Worm (Caenorhabditis elegans) whole organism, L3 larva: Measurements from ENCODE around the gene sdc-3.

ENCODE experiments used
- R02D3.7 ChIP-seq: fragments of 150-350 bp; optimal IDR thresholded peaks from 2 replicates; lab custom pipeline; 2014; ENCODE audit warnings: missing biosample characterization, missing genetic modification characterization
- ZK546.5 ChIP-seq: sonication (generic microtip); optimal IDR thresholded peaks from 2 replicates; lab custom pipeline; 2017; ENCODE audit warnings: missing biosample characterization, missing genetic modification characterization
- aly-2 ChIP-seq: fragments of 150-350 bp; optimal IDR thresholded peaks from 2 replicates; lab custom pipeline; 2014; ENCODE audit warnings: missing biosample characterization, missing genetic modification characterization
- ama-1 ChIP-seq: fragments of 150-350 bp; optimal IDR thresholded peaks from 2 replicates; lab custom pipeline; 2018
- ceh-16 ChIP-seq: sonication (generic microtip); optimal IDR thresholded peaks from 2 replicates; lab custom pipeline; 2017; ENCODE audit warnings: missing biosample characterization, missing genetic modification characterization
- ceh-28 ChIP-seq: fragments of 150-350 bp; optimal IDR thresholded peaks from 2 replicates; lab custom pipeline; 2014; ENCODE audit warnings: missing biosample characterization, missing genetic modification reagents, missing genetic modification characterization
- ceh-9 ChIP-seq: sonication (generic microtip); optimal IDR thresholded peaks from 2 replicates; lab custom pipeline; 2018; ENCODE audit warnings: missing biosample characterization, missing genetic modification characterization
- egl-27 ChIP-seq: sonication (generic microtip); optimal IDR thresholded peaks from 4 replicates; lab custom pipeline; 2017; ENCODE audit warnings: missing biosample characterization, missing genetic modification reagents, missing genetic modification characterization
- egl-5 ChIP-seq: fragments of 150-350 bp; optimal IDR thresholded peaks from 2 replicates; lab custom pipeline; 2017; ENCODE audit warnings: missing biosample characterization, missing genetic modification reagents, missing genetic modification characterization, inconsistent platforms
- elt-1 ChIP-seq: fragments of 150-350 bp; optimal IDR thresholded peaks from 2 replicates; lab custom pipeline; 2014; ENCODE audit warnings: missing biosample characterization, missing genetic modification characterization
- elt-3 ChIP-seq, 3 experiments: fragments of 150-350 bp in 1 of 3; sonication (generic microtip) in 2 of 3; optimal IDR thresholded peaks; 2 replicates in 2 of 3; 4 replicates in 1 of 3; lab custom pipeline; 2014 to 2017; ENCODE audit warnings: missing biosample characterization in 3 of 3, missing genetic modification characterization in 3 of 3
- eor-1 ChIP-seq, 2 experiments: fragments of 150-350 bp; optimal IDR thresholded peaks; 2 replicates each; lab custom pipeline; 2014 to 2018; ENCODE audit warnings: missing biosample characterization in 2 of 2, missing genetic modification characterization in 2 of 2
- fkh-10 ChIP-seq: sonication (generic microtip); optimal IDR thresholded peaks from 2 replicates; lab custom pipeline; 2017; ENCODE audit warnings: missing biosample characterization, missing genetic modification reagents, missing genetic modification characterization
- fkh-2 ChIP-seq: fragments of 150-350 bp; optimal IDR thresholded peaks from 2 replicates; lab custom pipeline; 2014; ENCODE audit warnings: missing biosample characterization, missing genetic modification reagents, missing genetic modification characterization
- fos-1 ChIP-seq: fragments of 150-350 bp; optimal IDR thresholded peaks from 2 replicates; lab custom pipeline; 2014; ENCODE audit warnings: missing biosample characterization, missing genetic modification characterization
- jun-1 ChIP-seq: fragments of 150-350 bp; optimal IDR thresholded peaks from 2 replicates; lab custom pipeline; 2014; ENCODE audit warnings: missing biosample characterization, missing genetic modification reagents, missing genetic modification characterization
- lin-15B ChIP-seq: fragments of 150-350 bp; optimal IDR thresholded peaks from 2 replicates; lab custom pipeline; 2014; ENCODE audit warnings: missing biosample characterization, missing genetic modification characterization
- lin-39 ChIP-seq: fragments of 150-350 bp; optimal IDR thresholded peaks from 2 replicates; lab custom pipeline; 2018; ENCODE audit warnings: missing biosample characterization, missing genetic modification reagents, missing genetic modification characterization
- lsy-12 ChIP-seq: sonication (generic microtip); optimal IDR thresholded peaks from 2 replicates; lab custom pipeline; 2016; ENCODE audit warnings: mild to moderate bottlenecking, missing genetic modification characterization, missing compliant biosample characterization
- mdl-1 ChIP-seq: fragments of 150-350 bp; optimal IDR thresholded peaks from 2 replicates; lab custom pipeline; 2014; ENCODE audit warnings: missing biosample characterization, missing genetic modification characterization
- mml-1 ChIP-seq: fragments of 150-350 bp; sonication (generic microtip); optimal IDR thresholded peaks from 3 replicates; lab custom pipeline; 2014; ENCODE audit warnings: missing biosample characterization, missing genetic modification characterization
- nfya-1 ChIP-seq: sonication (generic microtip); optimal IDR thresholded peaks from 2 replicates; lab custom pipeline; 2017; ENCODE audit warnings: missing genetic modification characterization, mild to moderate bottlenecking, missing compliant biosample characterization, antibody characterized with exemption, moderate library complexity; ENCODE audit not compliant: insufficient read depth
- nhr-11 ChIP-seq: fragments of 150-350 bp; optimal IDR thresholded peaks from 2 replicates; lab custom pipeline; 2014; ENCODE audit warnings: missing biosample characterization, missing genetic modification characterization
- nhr-237 ChIP-seq: fragments of 150-350 bp; optimal IDR thresholded peaks from 2 replicates; lab custom pipeline; 2014; ENCODE audit warnings: missing biosample characterization, missing genetic modification characterization
- nhr-28 ChIP-seq: fragments of 150-350 bp; optimal IDR thresholded peaks from 2 replicates; lab custom pipeline; 2014; ENCODE audit warnings: missing biosample characterization, missing genetic modification characterization
- nhr-67 ChIP-seq: fragments of 150-350 bp; optimal IDR thresholded peaks from 2 replicates; lab custom pipeline; 2014; ENCODE audit warnings: missing biosample characterization, missing genetic modification characterization
- nhr-76 ChIP-seq: fragments of 150-350 bp; sonication (generic microtip); optimal IDR thresholded peaks from 5 replicates; lab custom pipeline; 2014; ENCODE audit warnings: missing biosample characterization, missing genetic modification characterization
- nhr-77 ChIP-seq: fragments of 150-350 bp; optimal IDR thresholded peaks from 2 replicates; lab custom pipeline; 2014; ENCODE audit warnings: missing biosample characterization, missing genetic modification characterization
- pha-4 ChIP-seq: fragments of 150-350 bp; optimal IDR thresholded peaks from 2 replicates; lab custom pipeline; 2014; ENCODE audit warnings: missing biosample characterization, missing genetic modification reagents, missing genetic modification characterization
- pqm-1 ChIP-seq: fragments of 150-350 bp; optimal IDR thresholded peaks from 2 replicates; lab custom pipeline; 2017; ENCODE audit warnings: missing biosample characterization, missing genetic modification characterization, inconsistent platforms
- skn-1 ChIP-seq: fragments of 150-350 bp; optimal IDR thresholded peaks from 2 replicates; lab custom pipeline; 2014; ENCODE audit warnings: missing biosample characterization, missing genetic modification characterization
- tbx-2 ChIP-seq: sonication (generic microtip); optimal IDR thresholded peaks from 2 replicates; lab custom pipeline; 2016; ENCODE audit warnings: mild to moderate bottlenecking, missing genetic modification characterization, missing compliant biosample characterization
- unc-62 ChIP-seq: fragments of 150-350 bp; sonication (generic microtip); optimal IDR thresholded peaks from 4 replicates; lab custom pipeline; 2014; ENCODE audit warnings: missing biosample characterization, missing genetic modification reagents, missing genetic modification characterization
- zag-1 ChIP-seq: fragments of 150-350 bp; optimal IDR thresholded peaks from 2 replicates; lab custom pipeline; 2014; ENCODE audit warnings: missing biosample characterization, missing genetic modification characterization
- ztf-11 ChIP-seq: fragments of 150-350 bp; optimal IDR thresholded peaks from 2 replicates; lab custom pipeline; 2014; ENCODE audit warnings: missing biosample characterization, missing genetic modification characterization
- ztf-4 ChIP-seq: fragments of 150-350 bp; optimal IDR thresholded peaks from 2 replicates; lab custom pipeline; 2014; ENCODE audit warnings: missing biosample characterization, missing genetic modification characterization

Gene sdc-3

DNA sequence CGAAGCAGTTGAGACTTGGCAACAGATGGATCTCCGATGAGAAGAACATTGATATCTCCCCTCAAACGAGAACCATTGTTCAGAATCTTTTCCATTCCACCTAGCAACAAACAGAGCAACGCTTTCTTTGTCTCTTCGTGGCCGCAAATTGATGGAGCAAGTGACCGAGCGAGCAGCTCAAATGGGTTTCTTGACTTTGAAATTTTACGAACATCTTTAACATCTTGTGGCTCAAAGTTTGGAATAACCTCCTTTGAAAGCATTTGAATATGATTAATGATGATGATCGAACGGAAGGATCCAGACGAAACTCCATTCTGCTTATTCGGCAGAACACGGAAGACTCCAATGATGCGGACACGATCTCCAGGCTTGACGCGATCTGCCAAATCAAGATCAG lies 10.4 kb upstream of the sdc-3 start:
- no peak for TF ChIP-seq R02D3.7 (tag; lab: Kevin White, UChicago)
- TF ChIP-seq nhr-237 (tag; lab: Kevin White, UChicago): no peak
- no peak for TF ChIP-seq nhr-76 (tag; lab: Kevin White, UChicago)
- no peak for TF ChIP-seq tbx-2 (tag; lab: Kevin White, UChicago)
- no peak for TF ChIP-seq pha-4
- no peak for TF ChIP-seq nhr-11
- no peak for TF ChIP-seq aly-2 (tag; lab: Kevin White, UChicago)
- TF ChIP-seq ztf-11 (tag; lab: Kevin White, UChicago): no peak
- TF ChIP-seq eor-1 (tag; optimal IDR thresholded peaks at IDR 0.05; lab: Kevin White, UChicago): no peak
- TF ChIP-seq elt-3 (tag; optimal IDR thresholded peaks at IDR 0.05; lab: Kevin White, UChicago): no peak

DNA sequence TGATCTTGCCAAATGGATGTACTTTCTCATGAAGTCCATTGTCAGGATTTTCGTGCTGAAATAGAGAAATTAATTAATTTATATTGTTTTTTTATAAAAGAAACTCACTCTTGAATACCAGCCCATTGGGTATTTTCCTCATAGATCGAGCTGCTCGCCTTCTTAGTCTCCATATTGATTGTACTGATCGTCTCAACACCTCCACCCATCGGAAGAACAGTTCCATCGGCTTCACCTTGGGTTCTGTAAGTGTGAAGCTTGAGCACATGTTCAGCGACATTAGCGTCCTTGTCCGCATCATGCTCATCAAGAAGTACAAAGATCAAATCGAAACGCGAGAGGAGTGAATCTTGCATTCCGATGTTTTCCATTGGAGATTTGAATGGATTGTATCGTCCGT lies 9.7 kb upstream of the sdc-3 start:
- TF ChIP-seq ztf-4 (tag; lab: Kevin White, UChicago) (no peak), skn-1 (tag; lab: Kevin White, UChicago) (no peak), ceh-9 (no peak), elt-3 (tag; optimal IDR thresholded peaks at IDR 0.05; lab: Kevin White, UChicago) (no peak), nhr-77 (tag; lab: Kevin White, UChicago) (no peak), ceh-16 (no peak), unc-62 (GFP tag; lab: Kevin White, UChicago) (no peak), ZK546.5 (tag; lab: Kevin White, UChicago) (no peak), lin-15B (tag; lab: Kevin White, UChicago) (no peak)
- TF ChIP-seq, all 47 proteins: peak for 0

- TF ChIP-seq ama-1 (lab: Kevin White, UChicago): no peak
- TF ChIP-seq mml-1 (tag; lab: Kevin White, UChicago): no peak
- no peak for TF ChIP-seq nhr-237 (tag; lab: Kevin White, UChicago)
- no peak for TF ChIP-seq nfya-1 (tag; lab: Kevin White, UChicago)
- TF ChIP-seq nhr-67 (tag; lab: Kevin White, UChicago): no peak
- no peak for TF ChIP-seq lin-39 (tag; lab: Kevin White, UChicago)
- TF ChIP-seq R02D3.7 (tag; lab: Kevin White, UChicago): no peak
- TF ChIP-seq fos-1 (tag; lab: Kevin White, UChicago): no peak
- no peak for TF ChIP-seq mdl-1
- no peak for TF ChIP-seq lsy-12
- TF ChIP-seq ztf-4 (tag; lab: Kevin White, UChicago): no peak
- TF ChIP-seq skn-1 (tag; lab: Kevin White, UChicago): no peak
- TF ChIP-seq egl-5 (tag; lab: Kevin White, UChicago): no peak
- TF ChIP-seq unc-62 (GFP tag; lab: Kevin White, UChicago): no peak
- TF ChIP-seq tbx-2 (tag; lab: Kevin White, UChicago): no peak
- TF ChIP-seq aly-2 (tag; lab: Kevin White, UChicago): no peak
- no peak for TF ChIP-seq ceh-28 (tag; lab: Kevin White, UChicago)
Measured at ce11 chrV:15056346-15056839, 8.4 kb upstream of the sdc-3 start.

DNA sequence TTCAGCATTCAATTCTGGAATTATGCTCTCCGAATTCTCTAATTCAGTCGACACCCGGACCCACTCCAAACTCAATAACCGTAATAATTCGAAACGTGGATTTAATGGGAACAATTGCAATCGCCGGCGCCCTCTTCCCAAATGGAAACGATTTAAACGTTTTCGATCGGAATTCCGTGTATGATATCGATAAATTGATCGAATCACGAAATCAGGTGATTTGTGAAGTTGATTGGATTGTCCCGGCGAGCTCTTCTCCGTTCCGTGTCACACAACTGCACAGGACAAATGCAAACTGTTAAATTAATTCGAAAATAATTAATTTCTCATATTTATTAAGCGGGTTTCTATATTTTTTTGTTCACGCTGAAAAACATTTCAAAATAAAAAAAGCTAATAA lies 7.9 kb upstream of the sdc-3 start, which contains the start of gene C25D7.16:
TSS of gene C25D7.16 (plus strand) at position 301 of the 400 bp plus-strand sequence.
- TF ChIP-seq ztf-4 (tag; lab: Kevin White, UChicago) (no peak), jun-1 (tag; lab: Kevin White, UChicago) (no peak), nhr-67 (tag; lab: Kevin White, UChicago) (no peak), unc-62 (GFP tag; lab: Kevin White, UChicago) (no peak), egl-27 (tag; lab: Kevin White, UChicago) (no peak), mdl-1 (no peak), nhr-28 (tag; lab: Kevin White, UChicago) (no peak), zag-1 (tag; lab: Kevin White, UChicago) (no peak), elt-1 (tag; lab: Kevin White, UChicago) (no peak), fkh-10 (GFP tag; lab: Kevin White, UChicago) (no peak), lin-15B (tag; lab: Kevin White, UChicago) (no peak), fkh-2 (tag; lab: Kevin White, UChicago) (no peak), nfya-1 (tag; lab: Kevin White, UChicago) (no peak), mml-1 (tag; lab: Kevin White, UChicago) (no peak), skn-1 (tag; lab: Kevin White, UChicago) (no peak), pqm-1 (tag; lab: Kevin White, UChicago) (no peak), ztf-11 (tag; lab: Kevin White, UChicago) (no peak)
